Fruit fly (Drosophila melanogaster): Measurements from ENCODE around the gene CG42393.

Gene CG42393

dm6 chr3L:18007413-18008164 lies 34.9 kb upstream of the CG42393 start:
- TF ChIP-seq CG8301 (tag; optimal IDR thresholded peaks at IDR 0.05), result no peak
- TF ChIP-seq CG14655 (GFP tag; optimal IDR thresholded peaks at IDR 0.05), result no peak
- TF ChIP-seq EcR (GFP tag; optimal IDR thresholded peaks at IDR 0.05), result peak; percentile 66
- peak; percentile 14 for TF ChIP-seq Snoo (tag; optimal IDR thresholded peaks at IDR 0.05)
- no peak for TF ChIP-seq CG12605 (GFP tag; IDR thresholded peaks at IDR 0.05)
- no peak for TF ChIP-seq fd96Ca (GFP tag; IDR thresholded peaks at IDR 0.05)

dm6 chr3L:18008747-18009383 lies 33.7 kb upstream of the CG42393 start:
- TF ChIP-seq CG4496 (GFP tag; IDR thresholded peaks at IDR 0.05), result peak; percentile 99
- TF ChIP-seq Pif1A (GFP tag; optimal IDR thresholded peaks at IDR 0.05), result peak; percentile 98
- peak; percentile 99 for TF ChIP-seq CG17806 (tag; optimal IDR thresholded peaks at IDR 0.05)
- TF ChIP-seq Snoo (tag; optimal IDR thresholded peaks at IDR 0.05), result peak; percentile 78
- TF ChIP-seq CG8301 (tag; optimal IDR thresholded peaks at IDR 0.05), result peak; percentile 99
- TF ChIP-seq CG15710 (tag; optimal IDR thresholded peaks at IDR 0.05), result peak; percentile 96
- TF ChIP-seq CG12605 (GFP tag; IDR thresholded peaks at IDR 0.05), result peak; percentile 97
- TF ChIP-seq CG10348 (GFP tag; IDR thresholded peaks at IDR 0.05), result peak; percentile 88
- TF ChIP-seq CG13204 (GFP tag; optimal IDR thresholded peaks at IDR 0.05), result peak; percentile 90
- peak; percentile 97 for TF ChIP-seq CG8159 (tag; optimal IDR thresholded peaks at IDR 0.05)
- TF ChIP-seq CG14655 (GFP tag; optimal IDR thresholded peaks at IDR 0.05), result peak; percentile 99
- TF ChIP-seq rn (GFP tag; IDR thresholded peaks at IDR 0.05), result peak; percentile 94
- peak; percentile 98 for TF ChIP-seq fd96Ca (GFP tag; IDR thresholded peaks at IDR 0.05)
- peak; percentile 98 for TF ChIP-seq Ets98B (GFP tag; IDR thresholded peaks at IDR 0.05)
- TF ChIP-seq EcR (GFP tag; optimal IDR thresholded peaks at IDR 0.05), result peak; percentile 100
- peak; percentile 98 for TF ChIP-seq Pif1B (GFP tag; optimal IDR thresholded peaks at IDR 0.05)
- TF ChIP-seq CG9948 (tag; optimal IDR thresholded peaks at IDR 0.05), result peak; percentile 99
- peak; percentile 93 for TF ChIP-seq D1 (tag; optimal IDR thresholded peaks at IDR 0.05)
- TF ChIP-seq gl (tag; optimal IDR thresholded peaks at IDR 0.05), result peak; percentile 96
- peak; percentile 97 for TF ChIP-seq CG34367 (tag; optimal IDR thresholded peaks at IDR 0.05)
- TF ChIP-seq CG32121 (GFP tag; IDR thresholded peaks at IDR 0.05), result peak; percentile 97

DNA sequence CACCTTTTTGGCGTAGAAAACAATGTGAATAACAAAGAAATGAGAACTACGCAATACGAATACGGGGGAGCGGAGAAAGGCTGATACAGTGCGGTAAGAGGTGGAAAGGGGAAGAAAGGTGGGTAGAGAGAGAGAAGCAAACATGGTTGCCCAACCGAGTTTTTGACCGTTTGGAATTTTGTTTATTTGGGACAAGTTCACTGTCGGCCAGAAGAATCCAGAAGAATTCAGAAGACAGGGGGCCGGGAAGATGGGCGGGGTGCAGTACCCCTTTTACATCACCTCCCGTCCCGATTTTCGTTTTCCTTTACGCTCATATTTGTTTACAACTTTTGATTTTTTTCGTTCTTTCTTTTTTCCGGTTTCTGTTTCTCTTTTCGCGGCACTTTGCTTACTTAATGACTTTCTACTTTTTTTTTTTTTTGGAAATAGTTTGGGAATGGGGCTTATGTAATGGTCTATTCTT lies 32.1 kb upstream of the CG42393 start:
- TF ChIP-seq EcR (GFP tag; optimal IDR thresholded peaks at IDR 0.05) (peak; percentile 57), fd96Ca (GFP tag; IDR thresholded peaks at IDR 0.05) (no peak)

- TF ChIP-seq CG12605 (GFP tag; IDR thresholded peaks at IDR 0.05), result peak; percentile 78
- TF ChIP-seq Pif1B (GFP tag; optimal IDR thresholded peaks at IDR 0.05), result peak; percentile 96
- TF ChIP-seq EcR (GFP tag; optimal IDR thresholded peaks at IDR 0.05), result peak; percentile 98
- TF ChIP-seq CG17806 (tag; optimal IDR thresholded peaks at IDR 0.05), result peak; percentile 88
- peak; percentile 82 for TF ChIP-seq CG34367 (tag; optimal IDR thresholded peaks at IDR 0.05)
- peak; percentile 46 for TF ChIP-seq CG13204 (GFP tag; optimal IDR thresholded peaks at IDR 0.05)
- TF ChIP-seq CG4496 (GFP tag; IDR thresholded peaks at IDR 0.05), result peak; percentile 95
- TF ChIP-seq CG10348 (GFP tag; IDR thresholded peaks at IDR 0.05), result no peak
- peak; percentile 92 for TF ChIP-seq CG14655 (GFP tag; optimal IDR thresholded peaks at IDR 0.05)
- peak; percentile 63 for TF ChIP-seq rn (GFP tag; IDR thresholded peaks at IDR 0.05)
- peak; percentile 71; the same call in 1 of the 2 replicates for TF ChIP-seq CG32121 (GFP tag; IDR thresholded peaks at IDR 0.05)
- TF ChIP-seq CG8301 (tag; optimal IDR thresholded peaks at IDR 0.05), result peak; percentile 87
- TF ChIP-seq fd96Ca (GFP tag; IDR thresholded peaks at IDR 0.05), result peak; percentile 91
- peak; percentile 91 for TF ChIP-seq Ets98B (GFP tag; IDR thresholded peaks at IDR 0.05)
- TF ChIP-seq CG15710 (tag; optimal IDR thresholded peaks at IDR 0.05), result peak; percentile 88
- TF ChIP-seq D1 (tag; optimal IDR thresholded peaks at IDR 0.05), result peak; percentile 60
- TF ChIP-seq Pif1A (GFP tag; optimal IDR thresholded peaks at IDR 0.05), result peak; percentile 96
- TF ChIP-seq Snoo (tag; optimal IDR thresholded peaks at IDR 0.05), result peak; percentile 99
- peak; percentile 90 for TF ChIP-seq CG9948 (tag; optimal IDR thresholded peaks at IDR 0.05)
- TF ChIP-seq gl (tag; optimal IDR thresholded peaks at IDR 0.05), result peak; percentile 78
- peak; percentile 86 for TF ChIP-seq CG8159 (tag; optimal IDR thresholded peaks at IDR 0.05)
Observed at dm6 chr3L:18011715-18012512, 30.6 kb upstream of the CG42393 start.

DNA sequence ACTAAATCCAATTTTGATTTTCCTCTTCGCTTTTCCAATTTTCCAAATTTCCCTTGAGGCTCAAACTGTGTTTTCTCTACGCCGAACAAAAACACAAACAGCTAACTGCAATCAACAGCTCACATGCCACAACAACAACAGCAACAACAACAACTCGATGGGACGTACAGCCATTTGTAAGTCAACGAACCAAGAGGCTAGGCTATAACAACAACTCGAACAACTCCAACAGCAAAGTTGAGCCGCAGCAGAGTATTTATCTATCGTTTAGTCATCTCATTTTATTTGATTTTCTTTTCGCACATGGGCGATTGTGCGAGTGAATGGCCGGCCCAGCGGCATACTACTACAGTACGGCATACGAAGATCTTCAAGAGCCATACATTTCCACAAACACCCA lies 29.8 kb upstream of the CG42393 start:
- TF ChIP-seq Pif1B (GFP tag; optimal IDR thresholded peaks at IDR 0.05) (no peak), CG4496 (GFP tag; IDR thresholded peaks at IDR 0.05) (peak; percentile 27; the same call in 1 of the 3 replicates), CG10348 (GFP tag; IDR thresholded peaks at IDR 0.05) (no peak), CG8301 (tag; optimal IDR thresholded peaks at IDR 0.05) (no peak)

Measured in whole organism, pupa.